Fruit fly (Drosophila melanogaster): ENCODE data around the gene CG17375.

The CG17375 gene

dm6 chr2L:6797408-6797807 lies 8.2 kb downstream of the CG17375 start (continued):
- TF ChIP-seq gfzf (GFP tag; optimal IDR thresholded peaks at IDR 0.05) (peak; percentile 35), CG13624 (GFP tag; optimal IDR thresholded peaks at IDR 0.05) (peak; percentile 49), dmrt99B (tag; optimal IDR thresholded peaks at IDR 0.05) (peak; percentile 4), NFAT (GFP tag; IDR thresholded peaks at IDR 0.05) (peak; percentile 52; the same call in 1 of the 2 replicates), grau (tag; optimal IDR thresholded peaks at IDR 0.05) (peak; percentile 52), inv (GFP tag; IDR thresholded peaks at IDR 0.05; ENCODE audit: partially characterized antibody) (no peak), CG4404 (GFP tag; IDR thresholded peaks at IDR 0.05) (0 out of 2 replicates have a peak, but pooled peaks have one; percentile 14), CG8388 (GFP tag; optimal IDR thresholded peaks at IDR 0.05) (no peak), Sox102F (GFP tag; optimal IDR thresholded peaks at IDR 0.05) (peak; percentile 47), CG11560 (tag; IDR thresholded peaks at IDR 0.05) (peak; percentile 92), CG2116 (GFP tag; optimal IDR thresholded peaks at IDR 0.05) (peak; percentile 82), sna (GFP tag; IDR thresholded peaks at IDR 0.05; ENCODE audit: partially characterized antibody) (no peak), Abd-B (GFP tag; optimal IDR thresholded peaks at IDR 0.05) (peak; percentile 23), CG17328 (GFP tag; IDR thresholded peaks at IDR 0.05) (no peak), HLH4C (GFP tag; IDR thresholded peaks at IDR 0.05; ENCODE audit: partially characterized antibody) (no peak), CG9797 (GFP tag; optimal IDR thresholded peaks at IDR 0.05) (peak; percentile 26), bcd (GFP tag; optimal IDR thresholded peaks at IDR 0.05) (peak; percentile 47), NfI (GFP tag; optimal IDR thresholded peaks at IDR 0.05) (peak; percentile 40), Bteb2 (GFP tag; optimal IDR thresholded peaks at IDR 0.05) (no peak), Myb (GFP tag; optimal IDR thresholded peaks at IDR 0.05) (peak; percentile 67), insv (GFP tag; optimal IDR thresholded peaks at IDR 0.05) (peak in 1 of 2 experiments; percentile 51), jigr1 (GFP tag; IDR thresholded peaks at IDR 0.05) (no peak), cad (GFP tag; optimal IDR thresholded peaks at IDR 0.05) (peak; percentile 52), ap (GFP tag; IDR thresholded peaks at IDR 0.05) (no peak), Scr (GFP tag; IDR thresholded peaks at IDR 0.05; ENCODE audit: partially characterized antibody) (peak; percentile 41; the same call in 1 of the 2 replicates), ttk (GFP tag; IDR thresholded peaks at IDR 0.05) (no peak), trem (tag; optimal IDR thresholded peaks at IDR 0.05) (peak; percentile 66), CG15696 (tag; optimal IDR thresholded peaks at IDR 0.05) (peak; percentile 55), eve (GFP tag; optimal IDR thresholded peaks at IDR 0.05) (peak in 1 of 2 experiments; percentile 51), Bdp1 (GFP tag; optimal IDR thresholded peaks at IDR 0.05) (peak; percentile 52), CG15514 (GFP tag; optimal IDR thresholded peaks at IDR 0.05) (peak; percentile 71), exex (tag; optimal IDR thresholded peaks at IDR 0.05) (peak; percentile 59), Doc3 (GFP tag; IDR thresholded peaks at IDR 0.05; ENCODE audit: partially characterized antibody) (0 out of 3 replicates have a peak, but pooled peaks have one; percentile 34), dpn (GFP tag; optimal IDR thresholded peaks at IDR 0.05) (peak; percentile 51 to 52), pita (GFP tag; optimal IDR thresholded peaks at IDR 0.05) (peak; percentile 89), Stat92E (GFP tag; optimal IDR thresholded peaks at IDR 0.05) (peak in 1 of 3 experiments; percentile 47), lov (optimal IDR thresholded peaks at IDR 0.05) (no peak), lov (GFP tag; IDR thresholded peaks at IDR 0.05) (no peak), Gug (GFP tag; IDR thresholded peaks at IDR 0.05) (peak; percentile 19; the same call in 1 of the 4 replicates), knrl (GFP tag; IDR thresholded peaks at IDR 0.05; ENCODE audit: partially characterized antibody) (peak; percentile 55; the same call in 1 of the 3 replicates), hth (optimal IDR thresholded peaks at IDR 0.05) (no peak), bab2 (GFP tag; optimal IDR thresholded peaks at IDR 0.05) (peak; percentile 30), CG6272 (GFP tag; IDR thresholded peaks at IDR 0.05) (no peak), CG1603 (tag; optimal IDR thresholded peaks at IDR 0.05) (peak; percentile 52), CG9215 (GFP tag; IDR thresholded peaks at IDR 0.05) (no peak), nom (GFP tag; optimal IDR thresholded peaks at IDR 0.05) (no peak), CG10543 (GFP tag; optimal IDR thresholded peaks at IDR 0.05) (no peak), repo (GFP tag; optimal IDR thresholded peaks at IDR 0.05) (no peak), CG4360 (GFP tag; IDR thresholded peaks at IDR 0.05) (peak; percentile 50), CG9817 (tag; optimal IDR thresholded peaks at IDR 0.05) (peak; percentile 44)
